Fruit fly (Drosophila melanogaster) whole organism, wandering third instar larva: ENCODE measurements around the gene omd.

Experiments
- Abd-B ChIP-seq: fragments of >200 bp; optimal IDR thresholded peaks from 2 replicates; lab custom pipeline; 2017; ENCODE audit warnings: missing biosample characterization, missing genetic modification characterization
- CG32264 ChIP-seq: fragments of 200-800 bp; sonication (Bioruptor generic); optimal IDR thresholded peaks from 2 replicates; lab custom pipeline; 2016; ENCODE audit warnings: missing biosample characterization, missing genetic modification characterization
- CG9705 ChIP-seq: fragments of 200-800 bp; sonication (Bioruptor generic); optimal IDR thresholded peaks from 2 replicates; lab custom pipeline; 2018; ENCODE audit warnings: missing biosample characterization, mild to moderate bottlenecking, missing genetic modification characterization
- CrebA ChIP-seq: fragments of 200-800 bp; sonication (Bioruptor generic); optimal IDR thresholded peaks from 2 replicates; lab custom pipeline; 2016; ENCODE audit warnings: missing biosample characterization, mild to moderate bottlenecking, missing genetic modification characterization, borderline replicate concordance
- Dif ChIP-seq: fragments of 200-275, 200-300 bp; sonication (Bioruptor generic); optimal IDR thresholded peaks from 2 replicates; lab custom pipeline; 2018; ENCODE audit warnings: missing biosample characterization, missing genetic modification characterization; ENCODE audit not compliant: partially characterized antibody
- GATAd ChIP-seq: sonication (Bioruptor generic); optimal IDR thresholded peaks from 2 replicates; lab custom pipeline; 2016; ENCODE audit warnings: missing biosample characterization, missing genetic modification characterization
- HLH106 ChIP-seq: fragments of 200-800 bp; optimal IDR thresholded peaks from 3 replicates; lab custom pipeline; 2019; ENCODE audit warnings: missing biosample characterization, mild to moderate bottlenecking, missing genetic modification characterization, moderate library complexity
- Hnf4 ChIP-seq: fragments of 200-800 bp; sonication (Bioruptor generic); optimal IDR thresholded peaks from 2 replicates; lab custom pipeline; 2016; ENCODE audit warnings: missing biosample characterization, mild to moderate bottlenecking, missing genetic modification characterization
- Hr78 ChIP-seq: fragments of >200 bp; optimal IDR thresholded peaks from 2 replicates; lab custom pipeline; 2017; ENCODE audit warnings: missing biosample characterization, missing genetic modification characterization
- Jra ChIP-seq: sonication (Bioruptor generic); optimal IDR thresholded peaks from 2 replicates; lab custom pipeline; 2016; ENCODE audit warnings: missing biosample characterization, missing genetic modification characterization
- Mio ChIP-seq: sonication (Bioruptor generic); optimal IDR thresholded peaks from 2 replicates; lab custom pipeline; 2016; ENCODE audit warnings: missing biosample characterization, missing genetic modification characterization
- Myc ChIP-seq: fragments of >200 bp; optimal IDR thresholded peaks from 2 replicates; lab custom pipeline; 2017
- N ChIP-seq: fragments of >200 bp; optimal IDR thresholded peaks from 2 replicates; lab custom pipeline; 2018; ENCODE audit warnings: missing biosample characterization, missing external identifiers, missing genetic modification characterization
- OdsH ChIP-seq: fragments of 200-800 bp; sonication (Bioruptor generic); optimal IDR thresholded peaks from 2 replicates; lab custom pipeline; 2016; ENCODE audit warnings: missing biosample characterization, mild to moderate bottlenecking, missing genetic modification characterization
- Rel ChIP-seq, 2 experiments: fragments of 200-800 bp; sonication (Bioruptor generic) in 1 of 2; optimal IDR thresholded peaks; 2 replicates in 1 of 2; 3 replicates in 1 of 2; lab custom pipeline; 2016 to 2019; ENCODE audit warnings: mild to moderate bottlenecking in 2 of 2, missing biosample characterization in 2 of 2, missing genetic modification characterization in 2 of 2, moderate library complexity in 1 of 2
- Sp1 ChIP-seq: fragments of 200-800 bp; sonication (Bioruptor generic); optimal IDR thresholded peaks from 3 replicates; lab custom pipeline; 2019; ENCODE audit warnings: missing biosample characterization, mild to moderate bottlenecking, missing genetic modification characterization, moderate library complexity
- Vsx2 ChIP-seq: fragments of 200-300, 225-300 bp; sonication (Bioruptor generic); optimal IDR thresholded peaks from 2 replicates; lab custom pipeline; 2018; ENCODE audit warnings: missing biosample characterization, missing genetic modification characterization; ENCODE audit not compliant: partially characterized antibody
- br ChIP-seq: fragments of 200-800 bp; sonication (Bioruptor generic); optimal IDR thresholded peaks from 2 replicates; lab custom pipeline; 2016; ENCODE audit warnings: missing biosample characterization, missing genetic modification characterization
- brk ChIP-seq: fragments of 200-800 bp; sonication (Bioruptor generic); optimal IDR thresholded peaks from 2 replicates; lab custom pipeline; 2016; ENCODE audit warnings: missing biosample characterization, mild to moderate bottlenecking, missing genetic modification characterization
- dl ChIP-seq, 2 experiments: fragments of 175-275, 200-275 bp in 1 of 2; fragments of 200-275 bp in 1 of 2; sonication (Bioruptor generic); optimal IDR thresholded peaks; lab custom pipeline; 2018; ENCODE audit warnings: mild to moderate bottlenecking in 2 of 2, missing biosample characterization in 2 of 2, missing genetic modification characterization in 2 of 2, moderate library complexity in 2 of 2; ENCODE audit not compliant: partially characterized antibody in 2 of 2, insufficient read depth in 1 of 2
- dmrt93B ChIP-seq: fragments of 200-800 bp; sonication (Bioruptor generic); optimal IDR thresholded peaks from 2 replicates; lab custom pipeline; 2018; ENCODE audit warnings: missing biosample characterization, mild to moderate bottlenecking, missing genetic modification characterization
- dsf ChIP-seq: sonication (Bioruptor generic); optimal IDR thresholded peaks from 2 replicates; lab custom pipeline; 2016; ENCODE audit warnings: missing biosample characterization, missing genetic modification characterization, borderline replicate concordance
- ey ChIP-seq: fragments of 200-800 bp; sonication (Bioruptor generic); optimal IDR thresholded peaks from 2 replicates; lab custom pipeline; 2016; ENCODE audit warnings: missing biosample characterization, missing genetic modification characterization
- foxo ChIP-seq, 2 experiments: fragments of 200-800 bp; sonication (Bioruptor generic); optimal IDR thresholded peaks; 2 replicates in 1 of 2; 3 replicates in 1 of 2; lab custom pipeline; 2016 to 2017; ENCODE audit warnings: missing biosample characterization in 2 of 2, missing genetic modification characterization in 2 of 2
- fru ChIP-seq: fragments of 200-800 bp; sonication (Bioruptor generic); optimal IDR thresholded peaks from 3 replicates; lab custom pipeline; 2016; ENCODE audit warnings: missing biosample characterization, mild to moderate bottlenecking, missing genetic modification characterization
- h ChIP-seq: fragments of 200-800 bp; sonication (Bioruptor generic); optimal IDR thresholded peaks from 3 replicates; lab custom pipeline; 2016; ENCODE audit warnings: missing biosample characterization, mild to moderate bottlenecking, missing genetic modification characterization
- jim ChIP-seq: fragments of 175-275, 200-325 bp; sonication (Bioruptor generic); optimal IDR thresholded peaks from 2 replicates; lab custom pipeline; 2016; ENCODE audit warnings: missing biosample characterization, mild to moderate bottlenecking, missing genetic modification characterization
- pan ChIP-seq: fragments of >200 bp; optimal IDR thresholded peaks from 2 replicates; lab custom pipeline; 2017
- psq ChIP-seq: fragments of 200-800 bp; sonication (Bioruptor generic); optimal IDR thresholded peaks from 3 replicates; lab custom pipeline; 2017; ENCODE audit warnings: missing biosample characterization, mild to moderate bottlenecking, missing genetic modification characterization, moderate library complexity
- rgr ChIP-seq: fragments of 200-800 bp; sonication (Bioruptor generic); optimal IDR thresholded peaks from 3 replicates; lab custom pipeline; 2016; ENCODE audit warnings: missing biosample characterization, mild to moderate bottlenecking, missing genetic modification characterization
- sage ChIP-seq: fragments of 200-800 bp; sonication (Bioruptor generic); optimal IDR thresholded peaks from 2 replicates; lab custom pipeline; 2016; ENCODE audit warnings: missing biosample characterization, mild to moderate bottlenecking, missing genetic modification characterization
- sv ChIP-seq: fragments of 200-800 bp; sonication (Bioruptor generic); optimal IDR thresholded peaks from 3 replicates; lab custom pipeline; 2016; ENCODE audit warnings: missing biosample characterization, missing genetic modification characterization
- tai ChIP-seq: sonication (Bioruptor generic); optimal IDR thresholded peaks from 2 replicates; lab custom pipeline; 2016; ENCODE audit warnings: missing biosample characterization, missing genetic modification characterization
- usp ChIP-seq: fragments of >200 bp; optimal IDR thresholded peaks from 2 replicates; lab custom pipeline; 2017; ENCODE audit warnings: missing biosample characterization, missing genetic modification characterization
- woc ChIP-seq: sonication (Bioruptor generic); optimal IDR thresholded peaks from 2 replicates; lab custom pipeline; 2016; ENCODE audit warnings: missing biosample characterization, mild to moderate bottlenecking, missing genetic modification characterization

The omd gene

DNA sequence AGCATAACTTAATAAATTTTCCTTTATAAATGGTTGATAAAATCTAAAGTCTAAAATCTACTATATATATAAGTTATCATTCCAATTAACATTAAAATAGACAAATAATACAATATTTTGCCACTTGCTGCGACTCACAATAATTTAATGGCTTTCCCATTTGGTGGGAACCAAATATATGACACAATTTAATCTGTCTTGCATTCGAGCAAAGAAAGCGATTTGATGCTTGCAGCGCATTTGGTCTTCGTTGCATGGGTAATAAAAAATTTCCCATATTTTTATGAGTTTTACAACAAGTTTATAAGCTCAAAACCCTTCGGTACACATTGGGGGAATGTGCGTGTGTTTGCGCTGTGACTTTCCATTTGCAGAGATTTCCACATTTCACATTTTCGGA is 39.8 kb upstream of the omd start:
- no peak for TF ChIP-seq Jra
- no peak for TF ChIP-seq jim (GFP tag; lab: Kevin White, UChicago)
- TF ChIP-seq dsf (GFP tag; lab: Kevin White, UChicago) = no peak
- no peak for TF ChIP-seq brk (GFP tag; lab: Kevin White, UChicago)
- TF ChIP-seq woc (GFP tag; lab: Kevin White, UChicago) = no peak
- TF ChIP-seq Hr78 (GFP tag; lab: Kevin White, UChicago) = no peak
- no peak for TF ChIP-seq GATAd (GFP tag; lab: Kevin White, UChicago)
- TF ChIP-seq Mio = no peak
- no peak for TF ChIP-seq dl (GFP tag; optimal IDR thresholded peaks at IDR 0.05; lab: Kevin White, UChicago; ENCODE audit: insufficient read depth in 1 of 2, partially characterized antibody in 2 of 2)
- no peak for TF ChIP-seq Rel (GFP tag; optimal IDR thresholded peaks at IDR 0.05; lab: Kevin White, UChicago)
- TF ChIP-seq Rel (tag; optimal IDR thresholded peaks at IDR 0.05; lab: Kevin White, UChicago) = no peak
- no peak for TF ChIP-seq Vsx2 (GFP tag; lab: Kevin White, UChicago)
- TF ChIP-seq sv (GFP tag; lab: Kevin White, UChicago) = no peak
- TF ChIP-seq fru (GFP tag; lab: Kevin White, UChicago) = no peak
- no peak for TF ChIP-seq OdsH (GFP tag; lab: Kevin White, UChicago)
- TF ChIP-seq foxo (GFP tag; optimal IDR thresholded peaks at IDR 0.05; lab: Kevin White, UChicago) = no peak
- no peak for TF ChIP-seq dmrt93B (GFP tag; lab: Kevin White, UChicago)

DNA sequence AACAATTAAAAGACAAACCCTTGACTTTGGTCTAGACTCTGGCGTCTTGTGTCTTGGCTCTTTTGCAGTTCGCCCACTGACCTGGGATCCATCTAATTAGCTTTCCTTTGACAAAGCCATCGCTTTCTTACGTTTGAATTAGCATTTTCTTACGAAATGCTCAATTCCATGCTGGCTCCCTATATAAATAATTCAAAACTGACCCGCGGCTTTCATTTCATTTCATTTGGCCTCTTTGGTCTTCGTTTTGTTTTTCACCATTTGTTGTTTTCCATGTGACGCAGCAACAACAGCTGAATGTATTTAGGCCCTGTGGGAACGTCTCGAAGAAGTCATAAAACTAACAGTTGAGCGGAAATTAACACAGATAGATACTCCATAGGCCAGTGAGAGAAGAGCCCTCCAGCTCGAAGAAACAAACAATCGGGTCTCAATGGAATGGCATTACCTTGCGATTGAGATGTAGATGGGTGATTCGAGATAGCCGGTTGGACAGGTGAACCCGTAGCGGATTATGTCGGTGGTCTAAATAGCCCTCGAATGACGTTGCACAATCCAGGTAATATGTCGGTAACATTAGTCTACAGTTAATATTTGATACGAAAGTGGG is 37.1 kb upstream of the omd start:
- no peak for TF ChIP-seq brk (GFP tag; lab: Kevin White, UChicago)
- TF ChIP-seq Myc (lab: Kevin White, UChicago) = no peak
- no peak for TF ChIP-seq Hnf4 (GFP tag; lab: Kevin White, UChicago)
- no peak for TF ChIP-seq CG9705 (GFP tag; lab: Kevin White, UChicago)
- TF ChIP-seq CG32264 (GFP tag; lab: Kevin White, UChicago) = no peak
- no peak for TF ChIP-seq pan (lab: Kevin White, UChicago)
- TF ChIP-seq Hr78 (GFP tag; lab: Kevin White, UChicago) = no peak
- TF ChIP-seq foxo (GFP tag; optimal IDR thresholded peaks at IDR 0.05; lab: Kevin White, UChicago) = no peak
- no peak for TF ChIP-seq OdsH (GFP tag; lab: Kevin White, UChicago)
- no peak for TF ChIP-seq Abd-B (GFP tag; lab: Kevin White, UChicago)
- no peak for TF ChIP-seq Rel (GFP tag; optimal IDR thresholded peaks at IDR 0.05; lab: Kevin White, UChicago)
- TF ChIP-seq Rel (tag; optimal IDR thresholded peaks at IDR 0.05; lab: Kevin White, UChicago) = no peak
- no peak for TF ChIP-seq N

DNA sequence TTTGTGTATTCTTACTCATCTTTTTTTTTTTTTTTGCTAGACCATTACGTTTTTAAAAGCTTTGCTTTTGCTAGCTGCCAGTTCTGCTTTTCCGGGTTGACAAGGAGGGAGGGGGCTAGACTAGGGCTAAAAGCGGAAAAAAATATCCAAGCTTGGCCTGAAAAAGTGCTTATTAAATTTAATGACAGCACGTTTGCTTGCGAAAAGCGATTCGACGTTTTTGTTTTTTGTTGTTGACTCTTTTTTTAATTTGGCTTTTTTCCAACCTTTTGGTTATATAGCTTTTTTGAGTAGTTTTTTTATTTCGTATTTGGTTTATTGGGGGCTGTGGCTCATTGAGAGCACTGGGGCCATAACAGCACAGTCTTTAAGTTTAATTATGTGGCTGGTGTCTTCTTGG is 35.4 kb upstream of the omd start:
- TF ChIP-seq CrebA (no peak), pan (lab: Kevin White, UChicago) (no peak), rgr (GFP tag; lab: Kevin White, UChicago) (no peak), dmrt93B (GFP tag; lab: Kevin White, UChicago) (no peak), usp (GFP tag; lab: Kevin White, UChicago) (no peak), N (no peak), Mio (no peak), h (GFP tag; lab: Kevin White, UChicago) (no peak), sv (GFP tag; lab: Kevin White, UChicago) (no peak), Vsx2 (GFP tag; lab: Kevin White, UChicago) (no peak), brk (GFP tag; lab: Kevin White, UChicago) (no peak), Dif (GFP tag; lab: Kevin White, UChicago) (no peak), dsf (GFP tag; lab: Kevin White, UChicago) (no peak), foxo (GFP tag; optimal IDR thresholded peaks at IDR 0.05; lab: Kevin White, UChicago) (no peak), HLH106 (tag; lab: Kevin White, UChicago) (no peak), br (GFP tag; lab: Kevin White, UChicago) (no peak), Rel (GFP tag; optimal IDR thresholded peaks at IDR 0.05; lab: Kevin White, UChicago) (no peak), Rel (tag; optimal IDR thresholded peaks at IDR 0.05; lab: Kevin White, UChicago) (no peak), tai (GFP tag; lab: Kevin White, UChicago) (no peak), woc (GFP tag; lab: Kevin White, UChicago) (no peak), Hnf4 (GFP tag; lab: Kevin White, UChicago) (no peak)
- TF ChIP-seq, all 38 proteins: peak for 0

DNA sequence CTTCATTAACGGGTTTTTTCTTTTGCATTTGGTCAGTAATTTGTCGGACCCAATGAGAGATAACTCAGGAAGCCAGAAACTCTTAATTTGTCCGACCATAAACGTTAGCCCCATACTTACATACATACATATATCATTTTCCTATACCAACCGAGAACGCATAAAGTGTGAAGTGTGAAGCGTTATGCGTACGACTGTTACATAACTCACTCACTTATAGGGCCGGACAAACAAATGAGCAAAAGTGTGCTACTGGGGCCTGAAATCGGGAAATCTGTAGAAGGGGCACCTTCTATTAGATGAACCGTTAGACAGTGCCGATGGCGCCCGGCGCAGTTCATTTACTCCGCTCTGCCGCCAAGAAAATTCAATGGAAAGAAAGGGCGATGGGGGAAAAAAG is 35.0 kb upstream of the omd start:
- no peak for TF ChIP-seq Jra
- no peak for TF ChIP-seq ey (GFP tag; lab: Kevin White, UChicago)
- TF ChIP-seq dl (GFP tag; optimal IDR thresholded peaks at IDR 0.05; lab: Kevin White, UChicago; ENCODE audit: insufficient read depth in 1 of 2, partially characterized antibody in 2 of 2) = no peak
- no peak for TF ChIP-seq psq (GFP tag; lab: Kevin White, UChicago)
- no peak for TF ChIP-seq HLH106 (tag; lab: Kevin White, UChicago)
- no peak for TF ChIP-seq GATAd (GFP tag; lab: Kevin White, UChicago)
- TF ChIP-seq Sp1 (GFP tag; lab: Kevin White, UChicago) = no peak
- TF ChIP-seq brk (GFP tag; lab: Kevin White, UChicago) = no peak
- TF ChIP-seq sage (GFP tag; lab: Kevin White, UChicago) = no peak
- no peak for TF ChIP-seq tai (GFP tag; lab: Kevin White, UChicago)
- TF ChIP-seq fru (GFP tag; lab: Kevin White, UChicago) = no peak
- no peak for TF ChIP-seq sv (GFP tag; lab: Kevin White, UChicago)
- TF ChIP-seq OdsH (GFP tag; lab: Kevin White, UChicago) = no peak
- TF ChIP-seq foxo (GFP tag; optimal IDR thresholded peaks at IDR 0.05; lab: Kevin White, UChicago) = no peak
